Fruit fly (Drosophila melanogaster): ENCODE measurements around the gene RpL24.
A peak's percentile ranks its signal among the peaks of the same experiment; 100 is the strongest.

Gene RpL24

DNA sequence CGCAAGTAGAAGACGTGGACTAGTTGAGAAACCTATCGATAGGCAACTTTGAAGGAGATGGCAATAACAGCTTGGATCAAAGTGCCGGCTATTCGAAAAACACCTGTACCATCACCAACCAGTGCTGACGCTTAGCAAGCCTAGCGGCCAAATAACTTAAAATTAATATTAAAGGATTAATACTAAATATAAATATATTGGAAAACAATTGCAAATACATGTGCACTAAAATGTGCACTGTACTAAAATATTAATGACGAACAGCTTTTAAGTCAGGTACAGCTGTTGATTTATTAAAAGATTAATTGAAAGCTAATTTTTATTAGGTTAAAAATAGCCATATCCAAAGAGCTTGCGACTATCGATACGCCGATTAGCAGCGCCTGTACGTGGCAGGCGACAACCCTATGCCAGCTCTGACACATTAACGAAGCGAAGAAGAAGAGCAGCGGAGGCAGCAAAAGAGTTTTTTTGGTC is 16.4 kb downstream of the RpL24 start, which contains the start of the genes CG9302 and beta'COP:
Gene CG9302, minus strand, starts transcription at position 51 of the 477 bp plus-strand sequence.
Gene beta'COP, plus strand, starts transcription at position 415 of the 477 bp plus-strand sequence.
- TF ChIP-seq HLH106 (tag; optimal IDR thresholded peaks at IDR 0.05) (peak; percentile 86), ey (GFP tag; optimal IDR thresholded peaks at IDR 0.05) (peak; percentile 35), psq (GFP tag; optimal IDR thresholded peaks at IDR 0.05) (peak; percentile 61), foxo (GFP tag; optimal IDR thresholded peaks at IDR 0.05) (peak in 1 of 2 experiments; percentile 80), GATAd (GFP tag; optimal IDR thresholded peaks at IDR 0.05) (peak; percentile 12), OdsH (GFP tag; optimal IDR thresholded peaks at IDR 0.05) (peak; percentile 63), Sp1 (GFP tag; optimal IDR thresholded peaks at IDR 0.05) (peak; percentile 77), Rel (GFP tag; optimal IDR thresholded peaks at IDR 0.05) (no peak), Rel (tag; optimal IDR thresholded peaks at IDR 0.05) (peak; percentile 25), Abd-B (GFP tag; optimal IDR thresholded peaks at IDR 0.05) (no peak), rgr (GFP tag; optimal IDR thresholded peaks at IDR 0.05) (no peak), CG9705 (GFP tag; optimal IDR thresholded peaks at IDR 0.05) (peak; percentile 66), Mio (GFP tag; optimal IDR thresholded peaks at IDR 0.05) (no peak), sv (GFP tag; optimal IDR thresholded peaks at IDR 0.05) (peak; percentile 53), br (GFP tag; optimal IDR thresholded peaks at IDR 0.05) (no peak), CrebA (GFP tag; optimal IDR thresholded peaks at IDR 0.05; ENCODE audit: borderline replicate concordance) (no peak), Myc (optimal IDR thresholded peaks at IDR 0.05) (peak; percentile 97), woc (GFP tag; optimal IDR thresholded peaks at IDR 0.05) (peak; percentile 83), sage (GFP tag; optimal IDR thresholded peaks at IDR 0.05) (no peak)

DNA sequence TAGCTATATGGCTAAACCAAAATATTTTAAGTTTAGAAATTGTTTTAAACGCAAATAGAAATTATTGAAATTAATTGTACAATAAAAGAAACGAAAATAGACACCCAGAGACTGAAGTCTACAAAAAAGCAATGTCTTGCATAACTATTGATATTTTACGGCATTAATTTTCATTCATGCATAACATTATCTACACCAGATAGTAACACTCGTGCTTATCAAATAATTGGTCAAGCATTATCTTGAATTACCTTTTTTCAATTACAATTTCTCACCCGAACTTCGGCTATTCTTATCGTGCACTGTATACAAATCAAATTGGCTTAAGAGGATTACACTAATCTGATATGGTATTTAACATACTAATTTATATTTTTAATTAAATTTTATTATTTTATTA is 18.8 kb downstream of the RpL24 start:
- no peak for TF ChIP-seq usp (GFP tag; optimal IDR thresholded peaks at IDR 0.05)
- no peak for TF ChIP-seq Sp1 (GFP tag; optimal IDR thresholded peaks at IDR 0.05)
- TF ChIP-seq brk (GFP tag; optimal IDR thresholded peaks at IDR 0.05): no peak
- TF ChIP-seq Mio (GFP tag; optimal IDR thresholded peaks at IDR 0.05): no peak
- no peak for TF ChIP-seq dl (GFP tag; optimal IDR thresholded peaks at IDR 0.05; ENCODE audit: insufficient read depth in 1 of 2, partially characterized antibody in 2 of 2)
- no peak for TF ChIP-seq GATAd (GFP tag; optimal IDR thresholded peaks at IDR 0.05)
- TF ChIP-seq Dif (GFP tag; optimal IDR thresholded peaks at IDR 0.05; ENCODE audit: partially characterized antibody): no peak
- TF ChIP-seq jim (GFP tag; optimal IDR thresholded peaks at IDR 0.05): no peak
- no peak for TF ChIP-seq Hnf4 (GFP tag; optimal IDR thresholded peaks at IDR 0.05)
- TF ChIP-seq ey (GFP tag; optimal IDR thresholded peaks at IDR 0.05): no peak
- no peak for TF ChIP-seq HLH106 (tag; optimal IDR thresholded peaks at IDR 0.05)
- no peak for TF ChIP-seq CG9705 (GFP tag; optimal IDR thresholded peaks at IDR 0.05)
- no peak for TF ChIP-seq Hr83 (GFP tag; optimal IDR thresholded peaks at IDR 0.05; ENCODE audit: poor library complexity, severe bottlenecking)
- no peak for TF ChIP-seq dmrt93B (GFP tag; optimal IDR thresholded peaks at IDR 0.05)
- no peak for TF ChIP-seq OdsH (GFP tag; optimal IDR thresholded peaks at IDR 0.05)
- TF ChIP-seq tai (GFP tag; optimal IDR thresholded peaks at IDR 0.05): no peak
- TF ChIP-seq foxo (GFP tag; optimal IDR thresholded peaks at IDR 0.05): no peak
- TF ChIP-seq sv (GFP tag; optimal IDR thresholded peaks at IDR 0.05): no peak
- TF ChIP-seq Myc (optimal IDR thresholded peaks at IDR 0.05): no peak

DNA sequence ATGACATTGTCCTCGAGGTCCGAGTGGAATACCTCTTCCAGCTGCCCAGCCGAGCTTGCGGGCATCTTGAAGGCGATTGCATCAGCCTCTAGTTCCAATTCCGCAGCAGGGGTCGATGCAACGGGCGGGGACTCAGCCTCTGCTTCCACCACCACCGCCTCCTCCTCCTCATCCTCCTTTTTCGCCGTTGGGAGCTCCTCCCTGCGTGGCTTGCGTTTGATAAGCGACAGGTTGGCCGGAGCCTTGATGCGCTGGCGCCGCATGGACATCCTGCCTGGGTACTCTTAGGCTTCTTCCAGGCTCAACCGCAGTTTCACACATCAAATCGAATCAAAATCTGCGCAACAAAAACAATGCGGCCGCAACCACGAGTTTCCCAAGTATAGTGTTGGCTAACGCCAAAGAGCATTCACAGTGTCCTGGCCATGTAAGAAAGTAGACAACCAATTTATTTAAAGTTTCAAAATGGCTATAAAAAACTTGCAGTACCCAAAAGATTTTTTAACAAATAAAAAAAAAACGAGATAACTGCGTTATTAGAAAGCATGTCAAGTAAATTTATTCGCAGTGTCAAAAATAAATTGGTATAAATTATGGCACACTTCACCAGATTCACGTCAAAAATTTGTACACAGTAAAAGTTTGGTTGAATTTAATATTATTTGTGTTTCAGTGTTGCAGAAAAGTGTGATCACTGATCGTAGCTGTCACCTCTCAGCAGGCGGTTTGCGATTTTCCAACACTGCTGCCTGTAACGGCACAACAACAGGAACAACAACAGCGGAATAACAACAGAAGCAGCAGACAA is 21.3 kb downstream of the RpL24 start, which contains the start of the genes Bdp1 and CG6565:
Gene Bdp1, minus strand, starts transcription at position 456 of the 808 bp plus-strand sequence.
Gene CG6565, plus strand, starts transcription at position 585 of the 808 bp plus-strand sequence.
- TF ChIP-seq Dif (GFP tag; optimal IDR thresholded peaks at IDR 0.05; ENCODE audit: partially characterized antibody) (no peak), HLH106 (tag; optimal IDR thresholded peaks at IDR 0.05) (peak; percentile 96), fru (GFP tag; optimal IDR thresholded peaks at IDR 0.05) (peak; percentile 98), br (GFP tag; optimal IDR thresholded peaks at IDR 0.05) (peak; percentile 97), Vsx2 (GFP tag; optimal IDR thresholded peaks at IDR 0.05; ENCODE audit: partially characterized antibody) (no peak), Dfd (GFP tag; optimal IDR thresholded peaks at IDR 0.05) (no peak), Myc (optimal IDR thresholded peaks at IDR 0.05) (peak; percentile 92), rgr (GFP tag; optimal IDR thresholded peaks at IDR 0.05) (peak; percentile 97), GATAd (GFP tag; optimal IDR thresholded peaks at IDR 0.05) (peak; percentile 93), brk (GFP tag; optimal IDR thresholded peaks at IDR 0.05) (no peak), foxo (GFP tag; optimal IDR thresholded peaks at IDR 0.05) (peak; percentile 78 to 98), Hr78 (GFP tag; optimal IDR thresholded peaks at IDR 0.05) (no peak), usp (GFP tag; optimal IDR thresholded peaks at IDR 0.05) (no peak), dsf (GFP tag; optimal IDR thresholded peaks at IDR 0.05; ENCODE audit: borderline replicate concordance) (peak; percentile 96), Sp1 (GFP tag; optimal IDR thresholded peaks at IDR 0.05) (peak; percentile 95), dmrt93B (GFP tag; optimal IDR thresholded peaks at IDR 0.05) (peak; percentile 98), CG9705 (GFP tag; optimal IDR thresholded peaks at IDR 0.05) (peak; percentile 96), Hr83 (GFP tag; optimal IDR thresholded peaks at IDR 0.05; ENCODE audit: poor library complexity, severe bottlenecking) (peak; percentile 19), h (GFP tag; optimal IDR thresholded peaks at IDR 0.05) (peak; percentile 98), Rel (GFP tag; optimal IDR thresholded peaks at IDR 0.05) (no peak), Rel (tag; optimal IDR thresholded peaks at IDR 0.05) (peak; percentile 69), Hnf4 (GFP tag; optimal IDR thresholded peaks at IDR 0.05) (peak; percentile 96), CG32264 (GFP tag; optimal IDR thresholded peaks at IDR 0.05) (peak; percentile 89), psq (GFP tag; optimal IDR thresholded peaks at IDR 0.05) (peak; percentile 94), CrebA (GFP tag; optimal IDR thresholded peaks at IDR 0.05; ENCODE audit: borderline replicate concordance) (no peak), pan (optimal IDR thresholded peaks at IDR 0.05) (no peak), tai (GFP tag; optimal IDR thresholded peaks at IDR 0.05) (no peak), OdsH (GFP tag; optimal IDR thresholded peaks at IDR 0.05) (peak; percentile 96), lola (GFP tag; optimal IDR thresholded peaks at IDR 0.05) (no peak), sv (GFP tag; optimal IDR thresholded peaks at IDR 0.05) (peak; percentile 99), ey (GFP tag; optimal IDR thresholded peaks at IDR 0.05) (peak; percentile 98), dl (GFP tag; optimal IDR thresholded peaks at IDR 0.05; ENCODE audit: insufficient read depth in 1 of 2, partially characterized antibody in 2 of 2) (no peak), Mio (GFP tag; optimal IDR thresholded peaks at IDR 0.05) (peak; percentile 77), Abd-B (GFP tag; optimal IDR thresholded peaks at IDR 0.05) (no peak), N (GFP tag; optimal IDR thresholded peaks at IDR 0.05) (no peak), jim (GFP tag; optimal IDR thresholded peaks at IDR 0.05) (peak; percentile 62), sage (GFP tag; optimal IDR thresholded peaks at IDR 0.05) (no peak)

Data from whole organism, wandering third instar larva.